Fruit fly (Drosophila melanogaster): ENCODE data around the gene Cdep.

Cdep gene

dm6 chr3R:4979143-4979728, 68.9 kb downstream of the Cdep start (continued):
- TF ChIP-seq ap (GFP tag; IDR thresholded peaks at IDR 0.05), result no peak
- TF ChIP-seq C15 (GFP tag; IDR thresholded peaks at IDR 0.05), result no peak
- no peak for TF ChIP-seq MESR4 (GFP tag; optimal IDR thresholded peaks at IDR 0.05)
- TF ChIP-seq unpg (GFP tag; optimal IDR thresholded peaks at IDR 0.05), result peak; percentile 10
- TF ChIP-seq CG17359 (tag; optimal IDR thresholded peaks at IDR 0.05), result peak; percentile 7
- TF ChIP-seq CG9876 (GFP tag; optimal IDR thresholded peaks at IDR 0.05), result no peak
- TF ChIP-seq Lhr (GFP tag; optimal IDR thresholded peaks at IDR 0.05), result no peak
- TF ChIP-seq z (GFP tag; IDR thresholded peaks at IDR 0.05), result 0 out of 3 replicates have a peak, but pooled peaks have one; percentile 32
- TF ChIP-seq toy (GFP tag; IDR thresholded peaks at IDR 0.05), result no peak
- TF ChIP-seq CG13123 (GFP tag; optimal IDR thresholded peaks at IDR 0.05), result no peak
- TF ChIP-seq ara (GFP tag; IDR thresholded peaks at IDR 0.05), result no peak
- no peak for TF ChIP-seq CG31388 (GFP tag; optimal IDR thresholded peaks at IDR 0.05)
- TF ChIP-seq bbx (GFP tag; IDR thresholded peaks at IDR 0.05; ENCODE audit: partially characterized antibody), result no peak
- peak; percentile 39 for TF ChIP-seq Med (GFP tag)
- TF ChIP-seq CG6813 (GFP tag; optimal IDR thresholded peaks at IDR 0.05), result no peak
- TF ChIP-seq al (GFP tag; IDR thresholded peaks at IDR 0.05), result no peak
- peak; percentile 19 for TF ChIP-seq CG10209 (GFP tag; optimal IDR thresholded peaks at IDR 0.05)
- TF ChIP-seq twi (tag; optimal IDR thresholded peaks at IDR 0.05), result peak; percentile 81
- TF ChIP-seq CG18599 (GFP tag; optimal IDR thresholded peaks at IDR 0.05), result peak; percentile 25
- no peak for TF ChIP-seq Oaz (GFP tag; IDR thresholded peaks at IDR 0.05)
- TF ChIP-seq ci (GFP tag; IDR thresholded peaks at IDR 0.05), result 0 out of 3 replicates have a peak, but pooled peaks have one; percentile 12
- TF ChIP-seq CG3065 (GFP tag; optimal IDR thresholded peaks at IDR 0.05), result peak; percentile 39
- peak; percentile 5 for TF ChIP-seq CG7556 (GFP tag; optimal IDR thresholded peaks at IDR 0.05)
- TF ChIP-seq Mrtf (GFP tag; IDR thresholded peaks at IDR 0.05), result no peak
- no peak for TF ChIP-seq CG10147 (GFP tag; optimal IDR thresholded peaks at IDR 0.05)
- no peak for TF ChIP-seq CG17186 (GFP tag; optimal IDR thresholded peaks at IDR 0.05)
- peak; percentile 42; the same call in 1 of the 2 replicates for TF ChIP-seq chm (GFP tag; IDR thresholded peaks at IDR 0.05)
- no peak for TF ChIP-seq CG3995 (GFP tag; optimal IDR thresholded peaks at IDR 0.05)
- no peak for TF ChIP-seq disco-r (GFP tag; optimal IDR thresholded peaks at IDR 0.05)
- peak; percentile 41 for TF ChIP-seq gem (tag; optimal IDR thresholded peaks at IDR 0.05)
- TF ChIP-seq CG4730 (GFP tag; IDR thresholded peaks at IDR 0.05), result 0 out of 2 replicates have a peak, but pooled peaks have one; percentile 18
- peak; percentile 4 for TF ChIP-seq CG30431 (GFP tag; optimal IDR thresholded peaks at IDR 0.05)
- TF ChIP-seq CG2712 (tag; optimal IDR thresholded peaks at IDR 0.05), result peak; percentile 44
- peak; percentile 10 for TF ChIP-seq nmo (GFP tag; optimal IDR thresholded peaks at IDR 0.05)
- TF ChIP-seq Hr3 (GFP tag; optimal IDR thresholded peaks at IDR 0.05), result no peak
- TF ChIP-seq CG9727 (GFP tag; optimal IDR thresholded peaks at IDR 0.05), result peak; percentile 50
- TF ChIP-seq CG6175 (GFP tag; IDR thresholded peaks at IDR 0.05), result no peak

dm6 chr3R:4980069-4980797, 69.9 kb downstream of the Cdep start:
- TF ChIP-seq D (optimal IDR thresholded peaks at IDR 0.05), result no peak
- peak; percentile 41 for TF ChIP-seq D (GFP tag; optimal IDR thresholded peaks at IDR 0.05)
- peak; percentile 42 for TF ChIP-seq CG7745 (tag; optimal IDR thresholded peaks at IDR 0.05)
- TF ChIP-seq Awh (GFP tag; IDR thresholded peaks at IDR 0.05), result peak; percentile 18; the same call in 1 of the 2 replicates
- TF ChIP-seq z (GFP tag; IDR thresholded peaks at IDR 0.05), result 0 out of 3 replicates have a peak, but pooled peaks have one; percentile 20
- TF ChIP-seq CG15479 (GFP tag; optimal IDR thresholded peaks at IDR 0.05), result peak; percentile 8
- TF ChIP-seq sqz (GFP tag; optimal IDR thresholded peaks at IDR 0.05), result no peak
- TF ChIP-seq wor (GFP tag; IDR thresholded peaks at IDR 0.05), result no peak
- TF ChIP-seq nerfin-1 (tag; optimal IDR thresholded peaks at IDR 0.05), result peak; percentile 24
- TF ChIP-seq CG13123 (GFP tag; optimal IDR thresholded peaks at IDR 0.05), result no peak
- TF ChIP-seq Six4 (GFP tag; optimal IDR thresholded peaks at IDR 0.05), result no peak
- TF ChIP-seq gcm (GFP tag; optimal IDR thresholded peaks at IDR 0.05), result peak; percentile 59
- TF ChIP-seq vfl (GFP tag; optimal IDR thresholded peaks at IDR 0.05), result no peak
- TF ChIP-seq CG17359 (tag; optimal IDR thresholded peaks at IDR 0.05), result no peak
- TF ChIP-seq tx (GFP tag; optimal IDR thresholded peaks at IDR 0.05), result no peak
- no peak for TF ChIP-seq Fer2 (tag; optimal IDR thresholded peaks at IDR 0.05)
